Worm (Caenorhabditis elegans): Measurements from ENCODE around the gene mcm-3.

DNA sequence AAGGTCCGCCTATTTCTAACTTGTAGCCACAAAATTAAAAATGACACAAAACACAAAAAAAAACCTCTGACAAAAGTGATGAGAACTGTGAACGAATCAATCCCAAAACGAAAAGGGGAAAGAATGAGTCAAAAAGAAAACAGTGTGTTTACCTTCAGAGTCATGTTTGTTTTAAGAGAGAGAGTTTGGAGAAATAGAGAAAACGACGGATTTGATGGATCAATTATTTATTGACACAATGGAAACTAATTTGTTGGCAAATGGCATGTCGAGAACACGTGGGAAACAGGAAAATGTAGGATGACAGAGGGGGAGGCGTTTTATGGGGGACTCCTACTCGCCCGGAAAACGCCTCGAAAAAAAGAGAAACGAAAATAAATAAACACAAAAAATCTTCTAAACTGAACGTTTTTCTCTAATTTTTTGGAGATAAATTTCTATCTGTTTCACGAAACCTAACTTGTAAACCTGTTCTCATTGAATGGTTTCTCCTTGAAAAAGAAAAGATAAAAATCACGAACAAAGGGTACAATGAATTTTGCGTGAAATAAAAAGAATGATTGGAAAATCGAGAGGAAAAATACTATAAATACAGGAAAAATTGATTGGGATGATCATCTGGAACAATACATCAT lies 42.5 kb downstream of the mcm-3 start:
- TF ChIP-seq ceh-82 (tag; optimal IDR thresholded peaks at IDR 0.05) (no peak), lin-39 (tag; optimal IDR thresholded peaks at IDR 0.05) (no peak), ZK546.5 (tag; optimal IDR thresholded peaks at IDR 0.05) (no peak), nhr-237 (tag; optimal IDR thresholded peaks at IDR 0.05) (no peak), unc-130 (GFP tag; optimal IDR thresholded peaks at IDR 0.05) (no peak)

All from whole organism, L4 larva.